Worm (Caenorhabditis elegans): Measurements from ENCODE around the gene srh-235.
"Not testable (repeated sequence)": the region's sequence is repeated elsewhere in the genome, so short reads cannot be mapped to it uniquely, and the experiment has no call there.

The srh-235 gene

DNA sequence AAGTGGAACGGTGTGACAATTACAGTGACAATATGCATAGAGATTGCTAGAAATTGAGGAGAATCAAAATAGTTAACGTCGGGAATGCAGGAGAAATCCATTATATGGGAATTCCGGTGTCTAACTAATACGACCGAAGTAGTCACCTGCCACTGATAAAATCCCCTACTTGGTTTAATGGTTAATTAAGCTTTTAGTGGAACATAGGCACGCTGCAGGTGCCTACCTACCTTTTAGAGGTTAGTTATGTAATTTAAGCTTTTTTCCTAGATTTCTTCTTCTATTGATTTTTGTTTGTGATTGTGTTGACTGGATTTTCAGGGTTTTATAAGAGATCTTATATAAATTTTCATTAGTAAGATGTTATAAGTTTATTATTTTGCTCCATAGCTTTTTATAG, 15.3 kb downstream of the srh-235 start, which contains the start of gene srh-203:
TSS of gene srh-203 (minus strand) at position 101 of the 400 bp plus-strand sequence.
- TF ChIP-seq blmp-1, pha-4, mls-2 (tag; optimal IDR thresholded peaks at IDR 0.05): not testable (repeated sequence)

DNA sequence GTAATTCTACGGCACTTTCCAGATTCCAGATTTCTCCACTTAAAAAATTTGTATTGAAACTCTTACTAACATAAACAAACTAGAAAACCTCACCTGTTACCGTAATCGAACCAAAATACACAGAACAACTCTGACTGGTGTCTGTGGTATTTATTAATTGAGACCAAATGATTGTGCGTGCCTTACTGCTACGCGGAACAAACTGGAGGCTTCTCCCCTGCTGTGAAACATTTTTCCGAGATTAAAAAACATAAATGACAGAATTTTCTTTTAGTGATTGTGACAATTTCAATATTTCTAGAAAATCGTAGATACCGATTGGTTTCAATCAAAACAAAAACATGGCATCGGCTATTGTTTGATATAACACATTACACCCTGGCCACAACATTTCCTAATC, 21.6 kb downstream of the srh-235 start:
- TF ChIP-seq unc-39 (tag; optimal IDR thresholded peaks at IDR 0.05), result no peak
- no peak for TF ChIP-seq zip-8 (tag; optimal IDR thresholded peaks at IDR 0.05)
- TF ChIP-seq M03D4.4 (tag; optimal IDR thresholded peaks at IDR 0.05), result no peak
- TF ChIP-seq unc-62 (GFP tag; optimal IDR thresholded peaks at IDR 0.05), result no peak

DNA sequence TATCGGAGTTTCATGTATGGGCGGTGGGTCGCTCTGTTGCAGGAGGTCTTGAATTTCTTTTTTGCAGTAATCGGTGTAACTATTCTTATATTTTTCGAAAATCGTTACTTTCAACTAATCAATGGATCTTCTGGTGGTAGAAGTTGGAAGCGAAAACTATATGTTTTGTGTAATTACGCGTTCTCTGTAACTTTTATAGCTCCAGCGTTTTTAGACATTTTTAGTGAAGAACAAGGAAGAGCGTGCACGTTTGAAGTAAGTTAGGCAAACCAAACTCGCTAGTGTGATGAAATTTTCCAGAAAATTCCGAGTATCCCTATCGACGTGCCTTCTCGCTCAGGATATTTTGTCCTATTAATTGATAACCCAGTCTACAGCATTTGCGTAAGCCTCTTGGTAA, 32.1 kb downstream of the srh-235 start, which contains the start of gene srh-154:
TSS of gene srh-154 (plus strand) at position 301 of the 400 bp plus-strand sequence.
- TF ChIP-seq elt-1 (tag; optimal IDR thresholded peaks at IDR 0.05; ENCODE audit: borderline replicate concordance, insufficient read depth), result no peak
- TF ChIP-seq M03D4.4 (tag; optimal IDR thresholded peaks at IDR 0.05), result no peak

DNA sequence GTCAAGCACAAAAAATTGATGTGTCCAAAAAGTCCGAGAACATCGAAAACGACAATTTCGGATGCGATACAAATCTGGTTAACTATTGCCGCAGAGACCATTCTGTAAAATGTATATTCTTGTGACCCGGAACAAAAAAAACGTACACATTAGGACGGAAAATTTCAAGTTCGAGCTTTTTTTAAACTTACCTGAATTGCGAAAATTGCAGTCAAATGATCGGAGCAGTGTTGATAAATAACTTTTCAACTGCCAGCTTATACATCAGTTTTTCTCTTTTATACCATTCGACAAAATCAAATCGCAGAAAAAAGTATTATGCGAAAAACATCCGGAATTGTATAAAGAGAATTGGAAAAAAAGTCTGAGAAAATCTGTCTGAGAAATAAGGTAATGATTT, 33.1 kb downstream of the srh-235 start, which contains the start of gene srsx-2:
TSS of gene srsx-2 (minus strand) at position 101 of the 400 bp plus-strand sequence.
- TF ChIP-seq ham-2 (GFP tag; optimal IDR thresholded peaks at IDR 0.05), result no peak
- TF ChIP-seq ceh-39 (tag; optimal IDR thresholded peaks at IDR 0.05), result no peak
- no peak for TF ChIP-seq elt-1 (tag; optimal IDR thresholded peaks at IDR 0.05; ENCODE audit: borderline replicate concordance, insufficient read depth)

DNA sequence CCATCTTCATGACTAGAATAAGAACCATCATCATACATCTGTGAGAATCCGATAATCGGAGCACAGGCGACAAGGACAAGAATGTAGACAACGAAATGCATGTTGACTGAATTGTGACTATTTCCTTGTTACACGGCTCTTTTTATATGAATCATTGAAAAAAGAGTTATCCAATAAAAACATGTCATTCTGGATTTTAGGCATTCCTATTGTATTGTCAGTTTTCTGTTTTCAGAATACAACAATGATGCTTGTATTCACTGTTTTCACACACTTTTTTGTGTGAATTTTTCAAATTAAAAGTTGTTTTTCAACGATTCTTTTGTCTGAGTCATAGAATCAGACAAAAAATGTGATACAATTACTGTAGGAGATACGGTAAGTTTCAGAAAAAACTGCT, 35.0 kb downstream of the srh-235 start, which contains the start of gene F20E11.18:
TSS of gene F20E11.18 (minus strand) at position 101 of the 400 bp plus-strand sequence.
- TF ChIP-seq nhr-237 (tag; optimal IDR thresholded peaks at IDR 0.05) (no peak), ceh-39 (tag; optimal IDR thresholded peaks at IDR 0.05) (no peak), lin-13 (tag; optimal IDR thresholded peaks at IDR 0.05) (no peak), mep-1 (tag; optimal IDR thresholded peaks at IDR 0.05) (no peak), unc-39 (tag; optimal IDR thresholded peaks at IDR 0.05) (no peak), zip-8 (tag; optimal IDR thresholded peaks at IDR 0.05) (no peak), elt-1 (tag; optimal IDR thresholded peaks at IDR 0.05; ENCODE audit: borderline replicate concordance, insufficient read depth) (no peak), mls-2 (tag; optimal IDR thresholded peaks at IDR 0.05) (no peak), bed-3 (GFP tag; optimal IDR thresholded peaks at IDR 0.05) (no peak), lin-32 (GFP tag; optimal IDR thresholded peaks at IDR 0.05) (no peak), ceh-43 (GFP tag; optimal IDR thresholded peaks at IDR 0.05) (no peak), nhr-76 (tag; optimal IDR thresholded peaks at IDR 0.05) (no peak), mab-5 (tag; optimal IDR thresholded peaks at IDR 0.05) (no peak), ceh-83 (GFP tag; optimal IDR thresholded peaks at IDR 0.05) (no peak)

DNA sequence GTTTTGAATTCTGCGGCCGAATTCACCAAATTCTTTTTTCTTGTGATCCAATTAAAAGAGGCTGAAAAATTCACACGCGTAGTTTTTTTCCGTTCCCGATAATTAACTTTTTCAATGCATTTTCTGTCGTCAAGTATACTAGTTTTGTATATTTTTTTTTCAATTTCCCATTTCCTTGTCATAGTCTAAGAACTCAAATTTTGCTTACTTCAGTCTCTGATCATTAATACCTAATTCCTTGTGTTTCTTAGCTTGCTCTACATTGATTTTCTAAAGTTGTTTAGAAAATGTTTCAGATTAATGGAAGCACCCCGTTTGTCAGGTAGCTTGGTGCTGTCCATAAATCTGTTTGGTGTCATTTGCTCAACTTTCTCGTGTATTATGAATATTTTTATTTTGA, 40.6 kb downstream of the srh-235 start, which contains the start of gene srbc-27:
TSS of gene srbc-27 (plus strand) at position 301 of the 400 bp plus-strand sequence.
- TF ChIP-seq lin-32 (GFP tag; optimal IDR thresholded peaks at IDR 0.05), result no peak
- no peak for TF ChIP-seq mab-5 (tag; optimal IDR thresholded peaks at IDR 0.05)
- TF ChIP-seq lin-13 (tag; optimal IDR thresholded peaks at IDR 0.05), result no peak
- no peak for TF ChIP-seq ceh-39 (tag; optimal IDR thresholded peaks at IDR 0.05)
- TF ChIP-seq flh-1 (GFP tag; optimal IDR thresholded peaks at IDR 0.05), result no peak
- no peak for TF ChIP-seq ztf-11 (tag; optimal IDR thresholded peaks at IDR 0.05)
- no peak for TF ChIP-seq sptf-1 (tag; optimal IDR thresholded peaks at IDR 0.05)
- no peak for TF ChIP-seq nhr-2 (tag; optimal IDR thresholded peaks at IDR 0.05)
- no peak for TF ChIP-seq sem-2 (GFP tag; optimal IDR thresholded peaks at IDR 0.05)
- TF ChIP-seq mep-1 (tag; optimal IDR thresholded peaks at IDR 0.05), result no peak
- no peak for TF ChIP-seq hlh-1 (tag; optimal IDR thresholded peaks at IDR 0.05)
- TF ChIP-seq nhr-76 (tag; optimal IDR thresholded peaks at IDR 0.05), result no peak
- no peak for TF ChIP-seq unc-62 (GFP tag; optimal IDR thresholded peaks at IDR 0.05)
- TF ChIP-seq elt-3 (tag; optimal IDR thresholded peaks at IDR 0.05), result no peak
- TF ChIP-seq nhr-12 (tag; optimal IDR thresholded peaks at IDR 0.05), result no peak
- no peak for TF ChIP-seq drap-1 (GFP tag; optimal IDR thresholded peaks at IDR 0.05)
- no peak for TF ChIP-seq elt-1 (tag; optimal IDR thresholded peaks at IDR 0.05; ENCODE audit: borderline replicate concordance, insufficient read depth)
- TF ChIP-seq bed-3 (GFP tag; optimal IDR thresholded peaks at IDR 0.05), result no peak
